Worm (Caenorhabditis elegans) whole organism, L1 larva: ENCODE results near the gene abhd-14.

Experiments
- ama-1 ChIP-seq: fragments of 150-350 bp; optimal IDR thresholded peaks from 2 replicates; lab custom pipeline; 2014
- fkh-8 ChIP-seq: sonication (generic microtip); optimal IDR thresholded peaks from 2 replicates; lab custom pipeline; 2016; ENCODE audit warnings: mild to moderate bottlenecking, missing genetic modification characterization, missing compliant biosample characterization
- irx-1 ChIP-seq: sonication (generic microtip); optimal IDR thresholded peaks from 2 replicates; lab custom pipeline; 2016; ENCODE audit warnings: missing genetic modification characterization, missing compliant biosample characterization
- rnt-1 ChIP-seq: sonication (generic microtip); optimal IDR thresholded peaks from 2 replicates; lab custom pipeline; 2016; ENCODE audit warnings: mild to moderate bottlenecking, missing genetic modification characterization, moderate library complexity, missing compliant biosample characterization
- ztf-4 ChIP-seq: fragments of 150-350 bp; optimal IDR thresholded peaks from 2 replicates; lab custom pipeline; 2014; ENCODE audit warnings: missing biosample characterization, missing genetic modification characterization

DNA sequence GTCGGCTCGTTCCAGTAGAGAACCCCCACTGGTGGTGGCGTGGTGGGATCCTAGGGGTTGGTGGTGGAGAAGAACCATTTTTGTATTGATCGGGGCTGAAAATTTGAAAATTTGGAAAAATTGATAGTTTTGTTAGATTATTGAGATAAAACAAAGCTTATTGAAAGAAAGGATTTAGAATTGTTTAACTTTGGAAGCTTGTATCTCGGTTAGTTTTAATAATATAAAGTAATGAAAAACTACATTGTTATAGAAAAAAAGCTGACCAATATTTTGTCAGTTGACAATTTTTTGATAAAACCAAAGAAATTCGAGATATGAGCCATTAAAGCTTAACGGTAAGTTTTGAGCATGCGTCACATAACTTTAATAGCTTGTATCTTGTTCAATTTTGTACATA, at the start of gene abhd-14:
- TF ChIP-seq ama-1 (lab: Kevin White, UChicago), result no peak
- TF ChIP-seq fkh-8, result no peak
- no peak for TF ChIP-seq rnt-1 (tag; lab: Kevin White, UChicago)
- no peak for TF ChIP-seq ztf-4 (tag; lab: Kevin White, UChicago)
- no peak for TF ChIP-seq irx-1 (tag; lab: Kevin White, UChicago)
